Worm (Caenorhabditis elegans): ENCODE data around the gene zig-5.

DNA sequence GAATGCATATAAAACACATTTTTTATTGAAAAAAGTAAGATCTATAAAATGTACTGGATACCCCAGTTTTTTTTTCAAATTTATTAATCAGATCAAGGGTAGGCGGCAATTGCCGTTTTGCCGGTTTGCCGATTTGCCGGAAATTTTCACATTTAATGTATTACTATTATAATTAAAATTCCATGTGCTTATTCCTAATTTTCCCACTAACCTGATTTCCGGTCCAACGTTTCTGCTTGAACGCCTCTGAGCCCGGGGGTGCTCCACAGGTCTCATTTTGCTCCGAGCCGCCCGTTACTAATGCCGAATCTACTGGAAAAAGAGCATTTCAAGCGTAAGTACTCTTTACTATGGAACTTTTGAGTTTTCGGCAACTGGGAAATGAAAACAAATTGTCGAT lies 16.3 kb upstream of the zig-5 start, which contains the start of gene dhc-4:
- TF ChIP-seq flt-1 (GFP tag; IDR thresholded peaks at IDR 0.05), result no peak
- no peak for TF ChIP-seq ama-1 (optimal IDR thresholded peaks at IDR 0.05)
- no peak for TF ChIP-seq hmg-4 (GFP tag; optimal IDR thresholded peaks at IDR 0.05)
- no peak for TF ChIP-seq B0310.2 (tag; optimal IDR thresholded peaks at IDR 0.05)
- no peak for TF ChIP-seq tbx-11 (GFP tag; IDR thresholded peaks at IDR 0.05)
- TF ChIP-seq tbx-37 (GFP tag; conservative IDR thresholded peaks at IDR 0.05), result no peak
- TF ChIP-seq F13C5.2 (tag; optimal IDR thresholded peaks at IDR 0.05), result no peak
- TF ChIP-seq aly-1 (tag; optimal IDR thresholded peaks at IDR 0.05), result no peak

All from whole organism, early embryonic.